Worm (Caenorhabditis elegans) whole organism, late embryonic: Measurements from ENCODE around the gene dnj-23.

ENCODE experiments used
- K09A11.1 ChIP-seq: sonication (generic microtip); optimal IDR thresholded peaks from 2 replicates; lab custom pipeline; 2017; ENCODE audit warnings: antibody characterized with exemption, mild to moderate bottlenecking, missing genetic modification characterization, missing compliant biosample characterization; ENCODE audit not compliant: insufficient read depth
- T23F11.4 ChIP-seq: fragments of 200-800 bp; sonication (Bioruptor generic); optimal IDR thresholded peaks from 2 replicates; lab custom pipeline; 2018; ENCODE audit warnings: mild to moderate bottlenecking, missing genetic modification characterization, missing compliant biosample characterization
- ama-1 ChIP-seq: fragments of 150-350 bp; optimal IDR thresholded peaks from 2 replicates; lab custom pipeline; 2014
- ceh-18 ChIP-seq: sonication (generic microtip); optimal IDR thresholded peaks from 2 replicates; lab custom pipeline; 2016; ENCODE audit warnings: missing genetic modification characterization, missing compliant biosample characterization
- ceh-19 ChIP-seq: fragments of 200-800 bp; sonication (Bioruptor generic); optimal IDR thresholded peaks from 2 replicates; lab custom pipeline; 2018; ENCODE audit warnings: mild to moderate bottlenecking, missing genetic modification characterization, missing compliant biosample characterization
- ceh-24 ChIP-seq: sonication (generic microtip); optimal IDR thresholded peaks from 2 replicates; lab custom pipeline; 2016; ENCODE audit warnings: mild to moderate bottlenecking, missing genetic modification characterization, missing compliant biosample characterization
- ceh-30 ChIP-seq: fragments of 150-350 bp; optimal IDR thresholded peaks from 2 replicates; lab custom pipeline; 2014; ENCODE audit warnings: missing biosample characterization, missing genetic modification characterization
- ceh-31 ChIP-seq: sonication (generic microtip); optimal IDR thresholded peaks from 2 replicates; lab custom pipeline; 2016; ENCODE audit warnings: missing genetic modification characterization, missing compliant biosample characterization
- ceh-34 ChIP-seq: sonication (generic microtip); optimal IDR thresholded peaks from 2 replicates; lab custom pipeline; 2016; ENCODE audit warnings: mild to moderate bottlenecking, missing genetic modification characterization, missing compliant biosample characterization
- ceh-45 ChIP-seq: fragments of 200-800 bp; sonication (Bioruptor generic); IDR thresholded peaks from 2 replicates; pipeline ENCODE4 v1.3.6; 2022; ENCODE audit warnings: missing genetic modification reagents, missing genetic modification characterization, missing compliant biosample characterization
- ceh-48 ChIP-seq: sonication (generic microtip); optimal IDR thresholded peaks from 2 replicates; lab custom pipeline; 2016; ENCODE audit warnings: missing genetic modification characterization, inconsistent platforms, missing compliant biosample characterization
- dmd-4 ChIP-seq: sonication (generic microtip); optimal IDR thresholded peaks from 2 replicates; lab custom pipeline; 2016; ENCODE audit warnings: borderline replicate concordance, missing genetic modification characterization, missing compliant biosample characterization
- dve-1 ChIP-seq: sonication (generic microtip); optimal IDR thresholded peaks from 2 replicates; lab custom pipeline; 2017; ENCODE audit warnings: antibody characterized with exemption, mild to moderate bottlenecking, missing genetic modification characterization, missing compliant biosample characterization
- elt-2 ChIP-seq: sonication (generic microtip); optimal IDR thresholded peaks from 2 replicates; lab custom pipeline; 2016; ENCODE audit warnings: missing genetic modification reagents, missing genetic modification characterization, missing compliant biosample characterization
- elt-4 ChIP-seq: sonication (generic microtip); optimal IDR thresholded peaks from 2 replicates; lab custom pipeline; 2016; ENCODE audit warnings: missing genetic modification characterization, missing compliant biosample characterization
- ets-4 ChIP-seq: sonication (generic microtip); optimal IDR thresholded peaks from 2 replicates; lab custom pipeline; 2016; ENCODE audit warnings: missing genetic modification characterization, missing compliant biosample characterization
- fkh-10 ChIP-seq: fragments of 150-350 bp; optimal IDR thresholded peaks from 2 replicates; lab custom pipeline; 2014; ENCODE audit warnings: missing biosample characterization, missing genetic modification reagents, missing genetic modification characterization
- gmeb-2 ChIP-seq: sonication (generic microtip); optimal IDR thresholded peaks from 2 replicates; lab custom pipeline; 2016; ENCODE audit warnings: missing genetic modification characterization, inconsistent platforms, missing compliant biosample characterization
- hlh-13 ChIP-seq: fragments of 200-800 bp; sonication (Bioruptor generic); optimal IDR thresholded peaks from 2 replicates; lab custom pipeline; 2018; ENCODE audit warnings: mild to moderate bottlenecking, missing genetic modification characterization, missing compliant biosample characterization
- hlh-30 ChIP-seq: sonication (generic microtip); optimal IDR thresholded peaks from 2 replicates; lab custom pipeline; 2017; ENCODE audit warnings: antibody characterized with exemption, missing genetic modification characterization, missing compliant biosample characterization; ENCODE audit not compliant: insufficient read depth
- lin-11 ChIP-seq: fragments of 200-800 bp; sonication (Bioruptor generic); optimal IDR thresholded peaks from 2 replicates; lab custom pipeline; 2018; ENCODE audit warnings: mild to moderate bottlenecking, missing genetic modification characterization, missing compliant biosample characterization
- madf-2 ChIP-seq: sonication (generic microtip); optimal IDR thresholded peaks from 2 replicates; lab custom pipeline; 2017; ENCODE audit warnings: missing genetic modification characterization, missing compliant biosample characterization
- nfya-1 ChIP-seq: sonication (generic microtip); optimal IDR thresholded peaks from 2 replicates; lab custom pipeline; 2017; ENCODE audit warnings: missing genetic modification characterization, mild to moderate bottlenecking, missing compliant biosample characterization, antibody characterized with exemption, moderate library complexity
- npax-4 ChIP-seq: sonication (generic microtip); optimal IDR thresholded peaks from 2 replicates; lab custom pipeline; 2016; ENCODE audit warnings: missing genetic modification characterization, missing compliant biosample characterization
- pag-3 ChIP-seq: sonication (generic microtip); optimal IDR thresholded peaks from 2 replicates; lab custom pipeline; 2016; ENCODE audit warnings: missing compliant biosample characterization, missing genetic modification characterization, borderline replicate concordance
- pat-9 ChIP-seq: fragments of 200-800 bp; sonication (Bioruptor generic); optimal IDR thresholded peaks from 2 replicates; lab custom pipeline; 2018; ENCODE audit warnings: mild to moderate bottlenecking, missing genetic modification characterization, moderate library complexity, missing compliant biosample characterization
- pha-4 ChIP-seq: fragments of 150-350 bp; optimal IDR thresholded peaks from 2 replicates; lab custom pipeline; 2018; ENCODE audit warnings: missing biosample characterization, missing genetic modification reagents, missing genetic modification characterization
- pqm-1 ChIP-seq: sonication (generic microtip); optimal IDR thresholded peaks from 2 replicates; lab custom pipeline; 2016; ENCODE audit warnings: missing genetic modification characterization, missing compliant biosample characterization
- pros-1 ChIP-seq: fragments of 150-350 bp; optimal IDR thresholded peaks from 2 replicates; lab custom pipeline; 2014; ENCODE audit warnings: missing biosample characterization, missing genetic modification reagents, missing genetic modification characterization
- ref-2 ChIP-seq: sonication (generic microtip); optimal IDR thresholded peaks from 2 replicates; lab custom pipeline; 2016; ENCODE audit warnings: missing genetic modification characterization, missing compliant biosample characterization
- rnt-1 ChIP-seq: sonication (generic microtip); optimal IDR thresholded peaks from 2 replicates; lab custom pipeline; 2016; ENCODE audit warnings: missing genetic modification characterization, missing compliant biosample characterization
- tbx-2 ChIP-seq: sonication (generic microtip); optimal IDR thresholded peaks from 2 replicates; lab custom pipeline; 2016; ENCODE audit warnings: missing genetic modification characterization, missing compliant biosample characterization
- ttx-3 ChIP-seq: sonication (generic microtip); optimal IDR thresholded peaks from 2 replicates; lab custom pipeline; 2016; ENCODE audit warnings: missing genetic modification reagents, missing genetic modification characterization, missing compliant biosample characterization
- unc-42 ChIP-seq: sonication (generic microtip); optimal IDR thresholded peaks from 2 replicates; lab custom pipeline; 2016; ENCODE audit warnings: missing genotype, missing genetic modification characterization, missing compliant biosample characterization
- unc-55 ChIP-seq: sonication (generic microtip); optimal IDR thresholded peaks from 2 replicates; lab custom pipeline; 2017; ENCODE audit warnings: missing biosample characterization, missing genetic modification reagents, missing genetic modification characterization
- unc-86 ChIP-seq: sonication (generic microtip); optimal IDR thresholded peaks from 2 replicates; lab custom pipeline; 2016; ENCODE audit warnings: missing genetic modification characterization, missing compliant biosample characterization

dnj-23 gene

ce11 chrII:9113759-9114158 is 5.4 kb upstream of the dnj-23 start:
- TF ChIP-seq ceh-31 (tag; lab: Kevin White, UChicago): no peak
- peak; percentile 49 for TF ChIP-seq hlh-30 (tag; lab: Kevin White, UChicago)

ce11 chrII:9112851-9113250 is 4.5 kb upstream of the dnj-23 start, which contains the start of gene jun-1:
Gene jun-1, plus strand, starts transcription at chrII:9113157.
- peak; percentile 18 for TF ChIP-seq madf-2 (tag; lab: Kevin White, UChicago)
- TF ChIP-seq ceh-18 (tag; lab: Kevin White, UChicago): peak; percentile 80
- TF ChIP-seq elt-2 (tag; lab: Kevin White, UChicago): no peak
- TF ChIP-seq rnt-1: peak; percentile 55
- no peak for TF ChIP-seq npax-4 (tag; lab: Kevin White, UChicago)
- TF ChIP-seq hlh-30 (tag; lab: Kevin White, UChicago): peak; percentile 61
- TF ChIP-seq K09A11.1 (tag; lab: Kevin White, UChicago): peak; percentile 46
- TF ChIP-seq ceh-31 (tag; lab: Kevin White, UChicago): peak; percentile 71
- no peak for TF ChIP-seq dmd-4
- peak; percentile 64 for TF ChIP-seq unc-55 (GFP tag; lab: Kevin White, UChicago)
- TF ChIP-seq ceh-30 (tag; lab: Kevin White, UChicago): no peak
- peak; percentile 57 for TF ChIP-seq unc-42 (tag; lab: Kevin White, UChicago)
- TF ChIP-seq dve-1 (tag; lab: Kevin White, UChicago): peak; percentile 72
- TF ChIP-seq elt-4 (tag; lab: Kevin White, UChicago): no peak
- peak; percentile 65 for TF ChIP-seq ets-4 (tag; lab: Kevin White, UChicago)
- peak; percentile 19 for TF ChIP-seq ceh-34
- peak; percentile 58 for TF ChIP-seq tbx-2 (tag; lab: Kevin White, UChicago)
- TF ChIP-seq ref-2 (tag; lab: Kevin White, UChicago): peak; percentile 9
- peak; percentile 44 for TF ChIP-seq pros-1 (tag; lab: Kevin White, UChicago)
- no peak for TF ChIP-seq pqm-1 (tag; lab: Kevin White, UChicago)
- TF ChIP-seq nfya-1 (tag; lab: Kevin White, UChicago): peak; percentile 75

ce11 chrII:9111471-9112016 is 3.1 kb upstream of the dnj-23 start:
- TF ChIP-seq pha-4 (tag; lab: Kevin White, UChicago): no peak
- no peak for TF ChIP-seq pat-9 (tag; lab: Kevin White, UChicago)
- no peak for TF ChIP-seq unc-86 (tag; lab: Kevin White, UChicago)
- no peak for TF ChIP-seq ama-1 (lab: Kevin White, UChicago)
- TF ChIP-seq ceh-48: no peak
- TF ChIP-seq, all 69 proteins: peak for 0

- TF ChIP-seq unc-86 (tag; lab: Kevin White, UChicago) (no peak), T23F11.4 (GFP tag; lab: Kevin White, UChicago) (no peak), unc-42 (tag; lab: Kevin White, UChicago) (peak; percentile 37), lin-11 (tag; lab: Kevin White, UChicago) (no peak), ceh-19 (no peak), ttx-3 (tag; lab: Kevin White, UChicago) (no peak), pag-3 (tag; lab: Kevin White, UChicago) (no peak)
Measured at ce11 chrII:9108905-9109551, 628 bp upstream of the dnj-23 start, which contains the start of gene T24H10.4. Gene T24H10.4, plus strand, starts transcription at chrII:9109534.

- TF ChIP-seq gmeb-2: no peak
- no peak for TF ChIP-seq ceh-45 (GFP tag; lab: Robert Waterston, UW)
- no peak for TF ChIP-seq hlh-13 (GFP tag; lab: Kevin White, UChicago)
- no peak for TF ChIP-seq ceh-24 (tag; lab: Kevin White, UChicago)
- TF ChIP-seq ttx-3 (tag; lab: Kevin White, UChicago): no peak
- no peak for TF ChIP-seq fkh-10 (GFP tag; lab: Kevin White, UChicago)
- TF ChIP-seq unc-42 (tag; lab: Kevin White, UChicago): peak; percentile 89
- TF ChIP-seq pqm-1 (tag; lab: Kevin White, UChicago): no peak
Measured at ce11 chrII:9107095-9107769, 1.2 kb downstream of the dnj-23 start, which contains the start of gene dyrb-1. Gene dyrb-1, minus strand, starts transcription at chrII:9107145.
